Fruit fly (Drosophila melanogaster) ovary, adult (tissue): Measurements from ENCODE around the gene Pli.

ENCODE experiments used
- CG17801 ChIP-seq: fragments of 200-800 bp; optimal IDR thresholded peaks from 2 replicates; lab custom pipeline; 2019; ENCODE audit warnings: missing biosample characterization, mild to moderate bottlenecking, missing genetic modification characterization, moderate library complexity; ENCODE audit not compliant: partially characterized antibody

Gene Pli

dm6 chr3R:23871720-23872119 is 18.1 kb downstream of the Pli start:
- no peak for TF ChIP-seq CG17801 (GFP tag; lab: Kevin White, UChicago)

- TF ChIP-seq CG17801 (GFP tag; lab: Kevin White, UChicago): no peak
Observed at dm6 chr3R:23869965-23870364, 19.9 kb downstream of the Pli start.

DNA sequence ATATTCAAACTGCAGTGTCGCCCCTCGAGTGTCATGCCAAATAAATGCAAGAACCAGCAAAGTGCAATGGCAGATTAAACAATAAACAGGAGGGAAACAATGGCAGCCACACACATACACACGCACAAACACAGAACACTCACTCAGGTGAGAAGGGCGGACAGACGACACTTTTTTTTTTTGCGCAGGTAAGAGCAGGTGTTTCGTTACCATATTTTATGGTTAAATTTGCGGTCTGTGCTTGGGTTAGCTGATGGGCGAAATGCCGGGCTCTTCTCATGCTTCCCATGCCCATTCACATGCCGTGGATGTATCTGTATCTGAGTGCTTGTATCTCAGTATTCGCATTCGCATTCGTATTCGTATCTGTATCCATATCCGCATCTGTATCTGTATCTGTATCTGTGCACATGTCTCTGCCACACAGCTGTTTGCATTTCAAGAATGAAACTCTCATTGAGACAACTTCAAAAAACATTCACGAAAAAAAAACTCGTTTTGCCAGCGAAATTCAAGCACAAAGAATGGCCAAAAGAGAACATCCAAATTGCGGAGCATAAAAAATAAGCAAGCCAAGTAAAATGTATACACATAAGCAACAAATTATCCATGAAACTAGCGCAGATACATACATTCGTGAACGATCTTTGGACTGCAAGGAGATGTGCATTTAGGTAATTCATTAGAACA is 20.5 kb downstream of the Pli start:
- no peak for TF ChIP-seq CG17801 (GFP tag; lab: Kevin White, UChicago)

- TF ChIP-seq CG17801 (GFP tag; lab: Kevin White, UChicago): no peak
Observed at dm6 chr3R:23867825-23868224, 22.0 kb downstream of the Pli start.

- no peak for TF ChIP-seq CG17801 (GFP tag; lab: Kevin White, UChicago)
Observed at dm6 chr3R:23867194-23867593, 22.7 kb downstream of the Pli start.

DNA sequence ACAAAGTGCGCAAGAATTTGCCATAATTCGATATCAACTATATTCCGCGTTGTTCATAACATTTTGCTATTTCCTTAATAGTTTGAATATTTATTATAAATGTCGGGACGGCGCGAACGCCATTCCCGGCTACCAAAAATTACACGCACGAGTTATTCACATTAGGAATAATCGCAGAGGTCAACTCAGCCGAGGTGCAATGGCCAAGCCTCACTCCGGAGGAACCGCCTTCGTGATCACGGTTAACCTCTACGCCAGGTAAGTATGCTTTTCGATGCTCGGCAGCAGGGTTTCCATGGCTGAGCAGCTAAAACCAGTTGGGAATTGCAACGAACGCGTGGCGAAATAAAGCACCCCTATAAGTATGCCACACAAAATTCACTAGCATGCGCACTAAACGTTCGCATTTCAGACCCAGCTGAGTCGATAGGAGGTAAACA is 30.5 kb downstream of the Pli start:
- peak; percentile 6 for TF ChIP-seq CG17801 (GFP tag; lab: Kevin White, UChicago)

DNA sequence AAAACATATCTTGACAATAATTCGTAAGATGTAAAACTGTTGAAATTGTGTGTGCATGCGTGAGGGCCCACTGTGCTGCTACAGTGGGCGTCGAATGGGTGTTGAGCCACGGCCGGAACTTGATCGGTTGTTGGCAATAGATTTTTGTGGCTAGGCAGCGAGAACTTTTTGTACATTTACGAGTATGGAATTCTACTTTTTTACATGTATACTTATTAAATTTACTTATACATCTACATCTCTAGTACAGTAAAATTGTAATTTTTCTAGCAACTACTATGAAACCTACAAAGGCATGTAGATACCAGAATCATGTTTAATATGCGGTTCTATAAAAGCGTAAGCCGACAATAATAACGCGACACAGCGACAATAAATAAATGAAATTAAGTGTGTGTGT is 40.3 kb downstream of the Pli start:
- TF ChIP-seq CG17801 (GFP tag; lab: Kevin White, UChicago): no peak

DNA sequence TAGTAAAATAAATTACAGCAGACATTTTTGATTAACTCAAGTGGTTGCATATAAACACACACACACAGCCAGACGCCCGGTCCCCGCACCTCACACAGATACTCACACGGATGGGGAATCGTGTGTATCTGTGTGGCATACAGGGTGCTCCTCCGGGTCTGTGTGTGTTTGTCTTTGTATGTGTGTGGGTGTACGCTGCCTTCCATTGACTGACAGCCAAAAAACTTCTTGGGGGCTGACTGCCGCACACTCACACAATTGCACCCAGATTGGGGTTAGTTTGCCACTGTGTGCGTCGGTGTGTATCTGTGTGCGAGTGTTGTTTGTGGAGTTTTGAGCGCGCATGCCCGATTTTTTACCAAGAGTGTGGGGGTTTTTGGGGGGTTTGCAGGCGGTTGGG is 43.7 kb downstream of the Pli start:
- no peak for TF ChIP-seq CG17801 (GFP tag; lab: Kevin White, UChicago)

DNA sequence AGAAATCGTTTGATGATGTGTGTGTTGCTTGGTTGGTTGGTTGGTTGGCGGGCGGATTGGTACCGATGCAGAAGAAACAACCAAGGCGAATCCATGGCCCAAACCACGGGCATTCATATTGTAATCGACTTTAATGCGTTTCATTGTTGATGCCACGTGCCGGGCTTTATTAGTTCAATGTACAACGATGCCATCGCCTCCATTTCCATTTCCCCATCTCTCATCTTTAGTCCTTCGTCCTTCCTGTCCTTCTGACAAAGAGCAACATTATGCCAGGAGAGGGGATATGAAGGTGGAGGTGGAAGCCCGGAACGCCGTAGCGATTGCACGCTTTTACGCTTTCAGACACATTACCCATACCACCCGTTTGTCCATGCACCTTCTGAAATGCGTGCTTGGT is 58.2 kb downstream of the Pli start:
- no peak for TF ChIP-seq CG17801 (GFP tag; lab: Kevin White, UChicago)

- no peak for TF ChIP-seq CG17801 (GFP tag; lab: Kevin White, UChicago)
Observed at dm6 chr3R:23827093-23827492, 62.8 kb downstream of the Pli start.

DNA sequence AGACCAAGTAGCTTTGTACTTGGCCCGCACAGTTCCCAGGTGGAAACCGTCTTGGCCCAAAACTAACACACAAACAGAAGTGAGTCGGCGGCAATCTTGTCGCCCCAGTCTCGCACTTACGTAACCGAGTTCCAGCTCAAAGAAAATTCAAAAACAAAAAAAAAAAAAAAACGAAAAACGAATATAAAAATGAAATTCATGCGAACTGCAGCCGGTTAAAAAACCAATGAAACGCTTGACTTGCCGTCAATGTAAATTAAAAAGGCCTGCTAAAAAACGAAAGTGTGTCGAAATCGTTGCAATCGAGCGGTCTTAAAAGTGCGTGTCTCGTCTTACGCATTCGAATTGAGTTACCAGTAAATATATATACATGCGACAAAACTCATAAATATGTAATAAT is 66.2 kb downstream of the Pli start:
- no peak for TF ChIP-seq CG17801 (GFP tag; lab: Kevin White, UChicago)

dm6 chr3R:23822969-23823368 is 66.9 kb downstream of the Pli start:
- no peak for TF ChIP-seq CG17801 (GFP tag; lab: Kevin White, UChicago)

DNA sequence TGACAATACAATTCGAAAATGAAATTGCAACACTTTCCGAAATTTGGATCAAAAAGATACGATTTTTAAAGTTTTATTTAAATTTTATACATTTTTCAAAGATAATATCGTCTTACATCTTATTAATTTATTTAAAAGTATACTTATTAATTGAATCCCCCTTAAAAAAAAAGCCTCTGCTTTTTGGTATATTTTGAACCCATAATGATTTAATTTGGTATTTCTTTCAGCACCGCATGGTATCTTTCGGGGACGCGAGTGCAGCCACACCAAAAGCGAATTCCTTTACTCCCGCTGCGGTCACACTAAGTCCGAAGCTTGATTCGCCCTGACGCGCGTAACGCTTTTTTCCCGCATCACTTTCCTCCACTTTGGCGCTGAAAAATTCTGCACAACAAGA is 69.6 kb downstream of the Pli start:
- TF ChIP-seq CG17801 (GFP tag; lab: Kevin White, UChicago): no peak

DNA sequence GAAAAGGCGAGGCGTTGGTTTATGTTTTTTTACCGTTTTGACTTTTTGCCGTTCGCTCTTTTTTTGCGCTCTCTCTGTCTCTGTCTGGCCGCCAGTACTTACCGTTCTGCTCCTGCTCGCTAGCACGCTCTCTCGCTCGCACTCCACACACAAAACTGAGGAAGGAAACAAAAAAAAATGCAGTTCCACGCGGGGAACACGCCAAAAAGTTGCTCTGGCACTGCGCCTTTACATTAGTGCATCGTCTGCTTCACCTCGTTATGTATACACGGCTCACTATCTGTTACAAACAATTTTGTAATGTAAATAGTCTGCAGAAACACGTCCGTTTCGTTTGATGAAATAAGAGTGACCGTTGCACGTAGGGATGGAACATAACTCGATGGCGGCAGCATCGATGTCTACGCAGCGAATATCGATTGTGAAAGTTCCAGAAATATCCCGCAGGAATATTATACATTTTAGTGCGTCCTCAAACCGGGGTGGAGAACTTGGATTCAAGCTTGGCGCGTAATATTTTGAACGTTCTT is 70.9 kb downstream of the Pli start, which contains the start of the genes CG33111 and eIF4G2:
TSS of gene CG33111 (minus strand) at position 359 of the 530 bp plus-strand sequence.
TSS of gene eIF4G2 (minus strand) at position 359 of the 530 bp plus-strand sequence.
- TF ChIP-seq CG17801 (GFP tag; lab: Kevin White, UChicago): peak; percentile 51

- no peak for TF ChIP-seq CG17801 (GFP tag; lab: Kevin White, UChicago)
Observed at dm6 chr3R:23817566-23818202, 72.2 kb downstream of the Pli start.
